Worm (Caenorhabditis elegans) whole organism, mixed stage, embryonic: ENCODE measurements around the gene klf-2.

Experiments used
- M03D4.4 ChIP-seq: sonication (generic microtip); optimal IDR thresholded peaks from 2 replicates; lab custom pipeline; 2017; ENCODE audit warnings: mild to moderate bottlenecking, missing genetic modification characterization, missing compliant biosample characterization
- blmp-1 ChIP-seq: fragments of 150-350 bp; optimal IDR thresholded peaks from 2 replicates; lab custom pipeline; 2014; ENCODE audit warnings: missing biosample characterization, missing genetic modification characterization
- elt-1 ChIP-seq: sonication (generic microtip); optimal IDR thresholded peaks from 2 replicates; lab custom pipeline; 2017; ENCODE audit warnings: missing genetic modification characterization, mild to moderate bottlenecking, missing compliant biosample characterization, antibody characterized with exemption, moderate library complexity, borderline replicate concordance; ENCODE audit not compliant: insufficient read depth
- elt-3 ChIP-seq: fragments of 150-350 bp; optimal IDR thresholded peaks from 2 replicates; lab custom pipeline; 2014; ENCODE audit warnings: missing biosample characterization, missing genetic modification characterization
- mab-5 ChIP-seq: fragments of 150-350 bp; optimal IDR thresholded peaks from 2 replicates; lab custom pipeline; 2014; ENCODE audit warnings: missing biosample characterization, missing genetic modification characterization
- nhr-12 ChIP-seq: fragments of 150-350 bp; optimal IDR thresholded peaks from 2 replicates; lab custom pipeline; 2014; ENCODE audit warnings: missing biosample characterization, missing genetic modification characterization
- nhr-28 ChIP-seq: fragments of 150-350 bp; optimal IDR thresholded peaks from 2 replicates; lab custom pipeline; 2014; ENCODE audit warnings: missing biosample characterization, missing genetic modification characterization
- pha-4 ChIP-seq: fragments of 150-350 bp; optimal IDR thresholded peaks from 2 replicates; lab custom pipeline; 2018; ENCODE audit warnings: missing biosample characterization, missing genetic modification reagents, missing genetic modification characterization
- unc-62 ChIP-seq: fragments of 150-350 bp; optimal IDR thresholded peaks from 2 replicates; lab custom pipeline; 2014; ENCODE audit warnings: missing biosample characterization, missing genetic modification reagents, missing genetic modification characterization
- zip-8 ChIP-seq: fragments of 150-350 bp; optimal IDR thresholded peaks from 2 replicates; lab custom pipeline; 2014; ENCODE audit warnings: missing biosample characterization, missing genetic modification characterization
- ztf-11 ChIP-seq: fragments of 150-350 bp; optimal IDR thresholded peaks from 2 replicates; lab custom pipeline; 2014; ENCODE audit warnings: missing biosample characterization, missing genetic modification characterization

DNA sequence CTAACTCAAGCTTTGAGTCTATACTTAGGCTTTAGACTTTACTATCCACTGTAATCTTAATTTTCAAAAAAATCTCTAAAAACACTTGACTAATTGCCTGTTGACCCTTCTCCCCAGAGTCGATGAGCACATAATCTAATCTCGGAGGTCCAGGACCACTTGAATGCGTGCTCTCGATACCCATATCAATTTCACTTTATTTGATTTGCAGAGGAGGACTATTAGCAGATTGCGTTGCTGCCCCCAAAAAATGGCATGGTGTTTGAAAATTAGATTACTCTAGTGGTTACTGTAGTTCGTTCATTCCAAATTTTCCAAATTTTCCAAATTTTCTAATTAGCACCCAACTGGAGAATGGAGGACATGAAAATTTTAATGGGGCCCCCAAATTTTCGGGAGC is 40.0 kb upstream of the klf-2 start:
- TF ChIP-seq nhr-28 (tag; lab: Kevin White, UChicago), result no peak
- TF ChIP-seq M03D4.4 (tag; lab: Kevin White, UChicago), result no peak
- TF ChIP-seq unc-62 (GFP tag; lab: Kevin White, UChicago), result no peak
- TF ChIP-seq elt-3, result no peak
- TF ChIP-seq nhr-12 (tag; lab: Kevin White, UChicago), result no peak
- TF ChIP-seq elt-1 (tag; lab: Kevin White, UChicago), result no peak
- TF ChIP-seq blmp-1, result no peak
- TF ChIP-seq zip-8 (tag; lab: Kevin White, UChicago), result no peak
- no peak for TF ChIP-seq pha-4 (tag; lab: Kevin White, UChicago)
- TF ChIP-seq ztf-11 (tag; lab: Kevin White, UChicago), result no peak
- no peak for TF ChIP-seq mab-5 (tag; lab: Kevin White, UChicago)
